Worm (Caenorhabditis elegans): Measurements from ENCODE around the gene K09H11.11.
A peak's percentile ranks its signal among the peaks of the same experiment; 100 is the strongest.

Gene K09H11.11

ce11 chrV:5788650-5789049 is 33.6 kb upstream of the K09H11.11 start (continued):
- TF ChIP-seq nhr-25 (tag; optimal IDR thresholded peaks at IDR 0.05; ENCODE audit: borderline replicate concordance, insufficient read depth): no peak
- no peak for TF ChIP-seq hif-1 (tag; optimal IDR thresholded peaks at IDR 0.05)
- TF ChIP-seq dve-1 (tag; optimal IDR thresholded peaks at IDR 0.05; ENCODE audit: insufficient read depth): peak; percentile 5
- no peak for TF ChIP-seq F10B5.3 (tag; optimal IDR thresholded peaks at IDR 0.05)
- TF ChIP-seq Y75B8A.6 (GFP tag; IDR thresholded peaks at IDR 0.05): no peak
- peak; percentile 10 for TF ChIP-seq hlh-11 (tag; optimal IDR thresholded peaks at IDR 0.05)
- no peak for TF ChIP-seq zip-11 (GFP tag; IDR thresholded peaks at IDR 0.05)
- no peak for TF ChIP-seq ceh-82 (tag; optimal IDR thresholded peaks at IDR 0.05)
- TF ChIP-seq T26A8.4 (GFP tag; IDR thresholded peaks at IDR 0.05): no peak

DNA sequence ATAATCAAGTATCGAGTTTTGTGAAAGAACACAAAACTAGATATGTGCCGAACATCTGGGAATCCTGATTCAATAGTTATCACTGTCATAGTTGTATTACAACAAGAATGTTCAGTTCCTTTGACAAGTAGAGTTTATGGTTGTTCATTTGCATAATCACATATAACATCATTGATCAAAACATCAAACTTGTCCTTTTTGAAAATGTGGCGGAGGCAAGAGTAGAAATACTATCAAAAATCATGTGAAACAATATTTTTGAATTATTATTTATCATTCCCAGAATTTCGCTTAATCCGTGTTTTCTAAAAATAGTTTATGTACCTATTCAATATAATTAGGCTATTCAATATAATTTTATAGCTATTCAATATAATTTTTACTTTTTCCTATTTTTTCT is 30.3 kb upstream of the K09H11.11 start, which contains the start of gene F44E7.7:
F44E7.7 (minus strand) TSS at position 101 of the 400 bp plus-strand sequence.
- TF ChIP-seq fos-1 (tag; optimal IDR thresholded peaks at IDR 0.05) (no peak), zag-1 (tag; optimal IDR thresholded peaks at IDR 0.05) (no peak), mep-1 (tag; optimal IDR thresholded peaks at IDR 0.05) (no peak), ces-1 (GFP tag; optimal IDR thresholded peaks at IDR 0.05) (no peak), daf-16 (GFP tag; optimal IDR thresholded peaks at IDR 0.05) (no peak), daf-16 (tag; optimal IDR thresholded peaks at IDR 0.05) (no peak), nhr-77 (tag; optimal IDR thresholded peaks at IDR 0.05) (no peak), ceh-20 (GFP tag; IDR thresholded peaks at IDR 0.05) (no peak), lin-15B (tag; optimal IDR thresholded peaks at IDR 0.05) (no peak), F10B5.3 (tag; optimal IDR thresholded peaks at IDR 0.05) (no peak), attf-4 (tag; optimal IDR thresholded peaks at IDR 0.05) (no peak), daf-19 (GFP tag; conservative IDR thresholded peaks at IDR 0.05) (no peak), zfp-3 (GFP tag; conservative IDR thresholded peaks at IDR 0.05) (no peak)

ce11 chrV:5782687-5783086 is 27.6 kb upstream of the K09H11.11 start, which contains the start of gene fbxa-183:
fbxa-183 (minus strand) TSS chrV:5782787.
- TF ChIP-seq unc-62 (GFP tag; optimal IDR thresholded peaks at IDR 0.05 in 1 of 2): peak in 1 of 2 experiments; percentile 41
- no peak for TF ChIP-seq unc-62 (tag; optimal IDR thresholded peaks at IDR 0.05)
- TF ChIP-seq tra-1 (GFP tag; IDR thresholded peaks at IDR 0.05): no peak
- TF ChIP-seq aly-2 (tag; optimal IDR thresholded peaks at IDR 0.05): no peak

ce11 chrV:5780713-5781360 is 25.8 kb upstream of the K09H11.11 start, which contains the start of gene F44E7.5:
F44E7.5 (minus strand) TSS chrV:5780922.
- TF ChIP-seq aly-2 (tag; optimal IDR thresholded peaks at IDR 0.05): no peak
- TF ChIP-seq R02D3.7 (tag; optimal IDR thresholded peaks at IDR 0.05): no peak
- 0 out of 2 replicates have a peak, but pooled peaks have one; percentile 14 for TF ChIP-seq daf-19 (GFP tag; conservative IDR thresholded peaks at IDR 0.05)
- no peak for TF ChIP-seq nhr-6 (tag; optimal IDR thresholded peaks at IDR 0.05)
- TF ChIP-seq unc-62 (GFP tag; optimal IDR thresholded peaks at IDR 0.05 in 1 of 2): peak in 1 of 2 experiments; percentile 23
- TF ChIP-seq unc-62 (tag; optimal IDR thresholded peaks at IDR 0.05): no peak
- peak; percentile 99 for TF ChIP-seq ztf-7 (tag; optimal IDR thresholded peaks at IDR 0.05)
- TF ChIP-seq aha-1 (tag): peak; percentile 98
- peak; percentile 53 for TF ChIP-seq rbr-2 (tag; optimal IDR thresholded peaks at IDR 0.05)
- no peak for TF ChIP-seq snpc-4 (tag; optimal IDR thresholded peaks at IDR 0.05)
- no peak for TF ChIP-seq nhr-25 (tag; optimal IDR thresholded peaks at IDR 0.05; ENCODE audit: borderline replicate concordance, insufficient read depth)
- TF ChIP-seq ZK546.5 (tag; optimal IDR thresholded peaks at IDR 0.05): no peak
- TF ChIP-seq nhr-237 (tag; optimal IDR thresholded peaks at IDR 0.05): no peak
- no peak for TF ChIP-seq nhr-42 (GFP tag; IDR thresholded peaks at IDR 0.05)
- peak; percentile 96 for TF ChIP-seq spr-1 (tag; optimal IDR thresholded peaks at IDR 0.05)
- TF ChIP-seq lir-3 (tag; optimal IDR thresholded peaks at IDR 0.05): no peak
- no peak for TF ChIP-seq snpc-1.2 (GFP tag; IDR thresholded peaks at IDR 0.05)
- peak in 1 of 2 experiments; percentile 60 for TF ChIP-seq lsy-2 (tag; optimal IDR thresholded peaks at IDR 0.05)
- no peak for TF ChIP-seq ztf-11 (tag; optimal IDR thresholded peaks at IDR 0.05)
- no peak for TF ChIP-seq Y105C5A.15 (GFP tag; IDR thresholded peaks at IDR 0.05)
- no peak for TF ChIP-seq daf-16 (GFP tag; optimal IDR thresholded peaks at IDR 0.05)
- TF ChIP-seq daf-16 (tag; optimal IDR thresholded peaks at IDR 0.05): peak; percentile 77
- TF ChIP-seq ceh-62 (tag; optimal IDR thresholded peaks at IDR 0.05): no peak
- TF ChIP-seq F49E8.2 (tag; optimal IDR thresholded peaks at IDR 0.05; ENCODE audit: borderline replicate concordance): no peak
- TF ChIP-seq Y5F2A.4 (GFP tag; optimal IDR thresholded peaks at IDR 0.05): no peak
- TF ChIP-seq spr-3 (GFP tag; optimal IDR thresholded peaks at IDR 0.05): peak; percentile 100
- TF ChIP-seq tag-97 (GFP tag; IDR thresholded peaks at IDR 0.05): no peak
- no peak for TF ChIP-seq dmd-9 (GFP tag; IDR thresholded peaks at IDR 0.05)
